Worm (Caenorhabditis elegans) whole organism, mixed stage, embryonic: ENCODE data around the gene map-2.

Experiments
- drap-1 ChIP-seq: fragments of 200-800 bp; sonication (Bioruptor generic); optimal IDR thresholded peaks from 3 replicates; lab custom pipeline; 2018; ENCODE audit warnings: mild to moderate bottlenecking, missing genetic modification characterization, missing compliant biosample characterization
- elt-1 ChIP-seq: sonication (generic microtip); optimal IDR thresholded peaks from 2 replicates; lab custom pipeline; 2017; ENCODE audit warnings: missing genetic modification characterization, mild to moderate bottlenecking, missing compliant biosample characterization, antibody characterized with exemption, moderate library complexity, borderline replicate concordance; ENCODE audit not compliant: insufficient read depth
- flh-1 ChIP-seq: fragments of 200-800 bp; sonication (Bioruptor generic); optimal IDR thresholded peaks from 2 replicates; lab custom pipeline; 2018; ENCODE audit warnings: mild to moderate bottlenecking, missing genetic modification characterization, moderate library complexity, missing compliant biosample characterization
- mep-1 ChIP-seq: fragments of 150-350 bp; optimal IDR thresholded peaks from 2 replicates; lab custom pipeline; 2017; ENCODE audit warnings: missing biosample characterization, missing genetic modification reagents, missing genetic modification characterization, inconsistent platforms
- nhr-12 ChIP-seq: fragments of 150-350 bp; optimal IDR thresholded peaks from 2 replicates; lab custom pipeline; 2014; ENCODE audit warnings: missing biosample characterization, missing genetic modification characterization
- nhr-28 ChIP-seq: fragments of 150-350 bp; optimal IDR thresholded peaks from 2 replicates; lab custom pipeline; 2014; ENCODE audit warnings: missing biosample characterization, missing genetic modification characterization
- nhr-76 ChIP-seq: sonication (generic microtip); optimal IDR thresholded peaks from 2 replicates; lab custom pipeline; 2017; ENCODE audit warnings: missing biosample characterization, missing genetic modification characterization
- snpc-4 ChIP-seq: fragments of 150-350 bp; optimal IDR thresholded peaks from 2 replicates; lab custom pipeline; 2014; ENCODE audit warnings: missing biosample characterization, missing genetic modification characterization
- unc-39 ChIP-seq: fragments of 150-350 bp; optimal IDR thresholded peaks from 2 replicates; lab custom pipeline; 2014; ENCODE audit warnings: missing biosample characterization, missing genetic modification characterization

- no peak for TF ChIP-seq mep-1 (tag; lab: Kevin White, UChicago)
- TF ChIP-seq drap-1 (GFP tag; lab: Kevin White, UChicago): no peak
- no peak for TF ChIP-seq nhr-76
- TF ChIP-seq elt-1 (tag; lab: Kevin White, UChicago): no peak
- TF ChIP-seq unc-39 (tag; lab: Kevin White, UChicago): no peak
- TF ChIP-seq flh-1 (GFP tag; lab: Kevin White, UChicago): no peak
- no peak for TF ChIP-seq nhr-28
- TF ChIP-seq nhr-12 (tag; lab: Kevin White, UChicago): no peak
- TF ChIP-seq snpc-4 (tag; lab: Kevin White, UChicago): no peak
Measured at ce11 chrIV:16806352-16806751, 48.3 kb downstream of the map-2 start, which contains the start of gene clec-193.
